Worm (Caenorhabditis elegans) whole organism, L2 larva: ENCODE measurements around the gene C14A11.2.

Source experiments
- C34F6.9 ChIP-seq: fragments of 150-350 bp; optimal IDR thresholded peaks from 2 replicates; lab custom pipeline; 2014; ENCODE audit warnings: missing biosample characterization, missing genetic modification characterization
- F13H6.1 ChIP-seq: sonication (generic microtip); optimal IDR thresholded peaks from 2 replicates; lab custom pipeline; 2016; ENCODE audit warnings: missing genetic modification characterization, missing compliant biosample characterization
- Y55F3AM.14 ChIP-seq: fragments of 200-800 bp; sonication (Bioruptor generic); optimal IDR thresholded peaks from 2 replicates; lab custom pipeline; 2018; ENCODE audit warnings: mild to moderate bottlenecking, missing genetic modification characterization, missing compliant biosample characterization
- alr-1 ChIP-seq: fragments of 150-350 bp; optimal IDR thresholded peaks from 2 replicates; lab custom pipeline; 2014; ENCODE audit warnings: missing biosample characterization, missing genetic modification characterization
- aly-2 ChIP-seq: fragments of 150-350 bp; optimal IDR thresholded peaks from 2 replicates; lab custom pipeline; 2014; ENCODE audit warnings: missing biosample characterization, missing genetic modification characterization
- blmp-1 ChIP-seq: sonication (generic microtip); optimal IDR thresholded peaks from 2 replicates; lab custom pipeline; 2017; ENCODE audit warnings: missing genetic modification characterization, mild to moderate bottlenecking, missing compliant biosample characterization, antibody characterized with exemption, moderate library complexity; ENCODE audit not compliant: insufficient read depth
- ceh-82 ChIP-seq: fragments of 150-350 bp; optimal IDR thresholded peaks from 2 replicates; lab custom pipeline; 2014; ENCODE audit warnings: missing biosample characterization, missing genetic modification characterization
- crh-2 ChIP-seq: sonication (generic microtip); optimal IDR thresholded peaks from 2 replicates; lab custom pipeline; 2017; ENCODE audit warnings: missing biosample characterization, missing genetic modification characterization
- dmd-4 ChIP-seq: sonication (generic microtip); optimal IDR thresholded peaks from 2 replicates; lab custom pipeline; 2017; ENCODE audit warnings: missing biosample characterization, missing genetic modification characterization
- egl-27 ChIP-seq: sonication (generic microtip); optimal IDR thresholded peaks from 3 replicates; lab custom pipeline; 2017; ENCODE audit warnings: missing biosample characterization, missing genetic modification reagents, missing genetic modification characterization
- elt-1 ChIP-seq: fragments of 150-350 bp; optimal IDR thresholded peaks from 2 replicates; lab custom pipeline; 2014; ENCODE audit warnings: missing biosample characterization, missing genetic modification characterization
- gmeb-1 ChIP-seq: fragments of 150-350 bp; optimal IDR thresholded peaks from 2 replicates; lab custom pipeline; 2014; ENCODE audit warnings: missing biosample characterization, missing genetic modification characterization
- lin-11 ChIP-seq: fragments of 150-350 bp; sonication (generic microtip); optimal IDR thresholded peaks from 2 replicates; lab custom pipeline; 2014; ENCODE audit warnings: missing biosample characterization, missing genetic modification characterization, inconsistent platforms, mixed read lengths
- lsy-2 ChIP-seq, 2 experiments: fragments of 150-350 bp in 1 of 2; sonication (generic microtip) in 1 of 2; optimal IDR thresholded peaks; 2 replicates each; lab custom pipeline; 2014 to 2017; ENCODE audit warnings: missing biosample characterization in 2 of 2, missing genetic modification characterization in 2 of 2
- mab-5 ChIP-seq: fragments of 150-350 bp; optimal IDR thresholded peaks from 2 replicates; lab custom pipeline; 2014; ENCODE audit warnings: missing biosample characterization, missing genetic modification characterization
- mbf-1 ChIP-seq: sonication (generic microtip); optimal IDR thresholded peaks from 2 replicates; lab custom pipeline; 2017; ENCODE audit warnings: missing biosample characterization, missing genetic modification characterization
- nhr-10 ChIP-seq: sonication (generic microtip); optimal IDR thresholded peaks from 2 replicates; lab custom pipeline; 2017; ENCODE audit warnings: missing biosample characterization, missing genetic modification characterization
- nhr-12 ChIP-seq: fragments of 150-350 bp; optimal IDR thresholded peaks from 2 replicates; lab custom pipeline; 2014; ENCODE audit warnings: missing biosample characterization, missing genetic modification characterization
- nhr-129 ChIP-seq: fragments of 150-350 bp; optimal IDR thresholded peaks from 2 replicates; lab custom pipeline; 2014; ENCODE audit warnings: missing biosample characterization, missing genetic modification characterization
- nhr-21 ChIP-seq: fragments of 150-350 bp; optimal IDR thresholded peaks from 2 replicates; lab custom pipeline; 2014; ENCODE audit warnings: missing biosample characterization, missing genetic modification characterization
- nhr-23 ChIP-seq: fragments of 150-350 bp; optimal IDR thresholded peaks from 2 replicates; lab custom pipeline; 2014; ENCODE audit warnings: missing biosample characterization, missing genetic modification reagents, missing genetic modification characterization
- nhr-237 ChIP-seq: fragments of 150-350 bp; optimal IDR thresholded peaks from 2 replicates; lab custom pipeline; 2014; ENCODE audit warnings: missing biosample characterization, missing genetic modification characterization
- nhr-25 ChIP-seq: fragments of 150-350 bp; sonication (generic microtip); optimal IDR thresholded peaks from 3 replicates; lab custom pipeline; 2014; ENCODE audit warnings: missing biosample characterization, missing genetic modification characterization
- nhr-6 ChIP-seq: fragments of 150-350 bp; optimal IDR thresholded peaks from 2 replicates; lab custom pipeline; 2014; ENCODE audit warnings: missing biosample characterization, missing genetic modification characterization
- sem-4 ChIP-seq: fragments of 150-350 bp; optimal IDR thresholded peaks from 2 replicates; lab custom pipeline; 2014; ENCODE audit warnings: missing biosample characterization, missing genetic modification reagents, missing genetic modification characterization
- skn-1 ChIP-seq: sonication (generic microtip); optimal IDR thresholded peaks from 2 replicates; lab custom pipeline; 2017; ENCODE audit warnings: missing biosample characterization, missing genetic modification characterization
- sma-3 ChIP-seq: sonication (generic microtip); optimal IDR thresholded peaks from 2 replicates; lab custom pipeline; 2016; ENCODE audit warnings: missing genetic modification reagents, missing genetic modification characterization, missing compliant biosample characterization
- sma-9 ChIP-seq, 2 experiments: fragments of 150-350 bp in 1 of 2; sonication (generic microtip) in 1 of 2; optimal IDR thresholded peaks; 2 replicates each; lab custom pipeline; 2014 to 2016; ENCODE audit warnings: missing genetic modification characterization in 2 of 2, mild to moderate bottlenecking in 1 of 2, missing biosample characterization in 1 of 2, missing compliant biosample characterization in 1 of 2, missing genetic modification reagents in 1 of 2, moderate library complexity in 1 of 2
- snpc-4 ChIP-seq: fragments of 150-350 bp; optimal IDR thresholded peaks from 2 replicates; lab custom pipeline; 2014; ENCODE audit warnings: missing biosample characterization, missing genetic modification characterization
- unc-55 ChIP-seq: fragments of 150-350 bp; sonication (generic microtip); optimal IDR thresholded peaks from 3 replicates; lab custom pipeline; 2014; ENCODE audit warnings: missing biosample characterization, missing genetic modification reagents, missing genetic modification characterization
- unc-62 ChIP-seq: fragments of 150-350 bp; optimal IDR thresholded peaks from 2 replicates; lab custom pipeline; 2014; ENCODE audit warnings: missing biosample characterization, missing genetic modification reagents, missing genetic modification characterization
- zag-1 ChIP-seq: fragments of 150-350 bp; optimal IDR thresholded peaks from 2 replicates; lab custom pipeline; 2014; ENCODE audit warnings: missing biosample characterization, missing genetic modification characterization
- ztf-1 ChIP-seq: fragments of 200-800 bp; sonication (Bioruptor generic); conservative IDR thresholded peaks from 2 replicates; pipeline ENCODE4 v1.3.6; 2022; ENCODE audit warnings: missing genetic modification characterization, missing compliant biosample characterization
- ztf-4 ChIP-seq: fragments of 150-350 bp; optimal IDR thresholded peaks from 2 replicates; lab custom pipeline; 2014; ENCODE audit warnings: missing biosample characterization, missing genetic modification characterization

C14A11.2 gene

DNA sequence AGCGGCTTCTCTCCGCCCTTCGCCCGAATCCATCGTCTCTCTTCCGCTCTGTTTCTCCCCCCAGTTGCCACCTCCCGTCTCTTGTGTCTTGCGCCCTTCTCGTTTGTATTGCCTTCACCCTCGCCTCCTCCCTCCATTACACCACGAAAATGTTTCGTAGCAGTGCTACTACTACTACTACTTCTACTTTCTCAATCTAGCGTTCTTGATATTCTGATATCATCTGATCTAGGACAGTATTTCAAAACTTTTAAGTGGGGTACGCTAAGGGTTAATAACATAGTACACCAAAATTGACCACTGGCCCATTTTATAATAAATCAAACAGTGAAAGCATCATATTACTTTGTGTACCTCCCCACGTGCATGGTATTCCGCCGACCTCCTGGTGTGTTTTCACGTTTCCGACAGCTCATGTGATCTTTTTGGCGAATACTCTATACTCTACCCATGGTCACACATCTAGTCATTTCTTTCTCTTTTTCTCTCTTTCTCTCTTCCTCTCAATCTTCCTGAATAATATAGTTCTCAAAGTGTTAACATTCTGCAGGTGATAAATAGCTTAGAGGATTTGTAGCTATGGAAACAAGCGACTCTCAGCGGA is at the start of gene C14A11.2:
Gene C14A11.2, plus strand, starts transcription at position 551 of the 604 bp plus-strand sequence.
- TF ChIP-seq C34F6.9 (tag; lab: Kevin White, UChicago) (peak; percentile 56), Y55F3AM.14 (no peak), nhr-21 (tag; lab: Kevin White, UChicago) (no peak), mbf-1 (tag; lab: Kevin White, UChicago) (no peak), crh-2 (tag; lab: Kevin White, UChicago) (no peak), nhr-129 (tag; lab: Kevin White, UChicago) (peak; percentile 93), F13H6.1 (no peak), nhr-10 (tag; lab: Kevin White, UChicago) (no peak), blmp-1 (no peak), ztf-4 (no peak), sem-4 (tag; lab: Kevin White, UChicago) (no peak), nhr-25 (tag; lab: Kevin White, UChicago) (peak; percentile 42), alr-1 (no peak), elt-1 (no peak), sma-3 (GFP tag; lab: Kevin White, UChicago) (no peak), zag-1 (no peak), lsy-2 (tag; optimal IDR thresholded peaks at IDR 0.05; lab: Kevin White, UChicago) (peak in 1 of 2 experiments; percentile 11), nhr-237 (no peak), unc-62 (no peak), sma-9 (GFP tag; optimal IDR thresholded peaks at IDR 0.05; lab: Kevin White, UChicago) (peak; percentile 13), sma-9 (tag; optimal IDR thresholded peaks at IDR 0.05; lab: Kevin White, UChicago) (no peak), dmd-4 (tag; lab: Kevin White, UChicago) (no peak), ztf-1 (GFP tag; lab: Robert Waterston, UW) (no peak), aly-2 (tag; lab: Kevin White, UChicago) (no peak), nhr-12 (tag; lab: Kevin White, UChicago) (no peak)

DNA sequence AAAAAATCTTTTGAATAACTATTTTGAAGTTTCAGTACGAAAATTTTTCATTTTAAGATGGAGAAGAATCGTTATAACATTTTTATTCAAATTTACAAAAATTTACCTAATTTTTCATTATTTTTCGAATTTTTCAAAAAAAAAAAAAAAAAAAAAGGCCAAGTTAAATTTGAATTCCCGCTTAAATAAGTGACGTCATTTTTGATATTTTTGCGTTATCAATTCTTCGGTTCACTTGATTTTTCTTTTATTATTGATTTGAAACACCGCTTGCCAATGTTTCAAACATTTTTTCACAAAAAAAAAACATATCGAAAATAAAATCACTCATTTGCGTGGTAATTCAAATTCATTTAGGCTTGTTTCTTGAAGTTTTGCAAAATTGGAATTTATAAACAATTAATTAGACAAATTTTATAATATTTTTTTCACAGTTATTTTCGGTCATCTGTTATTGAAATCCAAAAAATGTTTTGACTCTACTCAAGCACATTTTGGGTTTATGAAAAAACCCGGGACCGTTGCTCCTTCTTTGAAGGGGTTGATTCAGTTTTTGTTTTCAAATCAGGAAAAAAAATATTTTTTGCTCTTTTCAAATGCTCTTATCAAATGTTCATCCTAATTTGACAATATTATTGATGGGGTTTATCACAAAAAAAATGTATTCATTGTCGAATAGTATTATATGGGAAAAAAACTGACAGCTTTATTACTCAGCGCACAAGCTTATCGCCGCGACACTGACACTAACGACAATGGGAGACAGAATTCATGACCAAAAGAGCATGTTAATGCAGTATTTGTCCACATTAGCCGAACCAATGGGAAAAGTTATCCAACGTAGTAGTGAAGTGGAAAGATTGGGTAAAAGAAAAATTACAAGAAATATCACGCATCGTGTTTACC is 48.6 kb upstream of the C14A11.2 start:
- no peak for TF ChIP-seq elt-1
- no peak for TF ChIP-seq mbf-1 (tag; lab: Kevin White, UChicago)
- TF ChIP-seq mab-5 (tag; lab: Kevin White, UChicago), result no peak
- TF ChIP-seq aly-2 (tag; lab: Kevin White, UChicago), result no peak
- no peak for TF ChIP-seq F13H6.1
- no peak for TF ChIP-seq egl-27 (tag; lab: Kevin White, UChicago)
- no peak for TF ChIP-seq lin-11
- no peak for TF ChIP-seq gmeb-1 (tag; lab: Kevin White, UChicago)
- no peak for TF ChIP-seq nhr-21 (tag; lab: Kevin White, UChicago)

DNA sequence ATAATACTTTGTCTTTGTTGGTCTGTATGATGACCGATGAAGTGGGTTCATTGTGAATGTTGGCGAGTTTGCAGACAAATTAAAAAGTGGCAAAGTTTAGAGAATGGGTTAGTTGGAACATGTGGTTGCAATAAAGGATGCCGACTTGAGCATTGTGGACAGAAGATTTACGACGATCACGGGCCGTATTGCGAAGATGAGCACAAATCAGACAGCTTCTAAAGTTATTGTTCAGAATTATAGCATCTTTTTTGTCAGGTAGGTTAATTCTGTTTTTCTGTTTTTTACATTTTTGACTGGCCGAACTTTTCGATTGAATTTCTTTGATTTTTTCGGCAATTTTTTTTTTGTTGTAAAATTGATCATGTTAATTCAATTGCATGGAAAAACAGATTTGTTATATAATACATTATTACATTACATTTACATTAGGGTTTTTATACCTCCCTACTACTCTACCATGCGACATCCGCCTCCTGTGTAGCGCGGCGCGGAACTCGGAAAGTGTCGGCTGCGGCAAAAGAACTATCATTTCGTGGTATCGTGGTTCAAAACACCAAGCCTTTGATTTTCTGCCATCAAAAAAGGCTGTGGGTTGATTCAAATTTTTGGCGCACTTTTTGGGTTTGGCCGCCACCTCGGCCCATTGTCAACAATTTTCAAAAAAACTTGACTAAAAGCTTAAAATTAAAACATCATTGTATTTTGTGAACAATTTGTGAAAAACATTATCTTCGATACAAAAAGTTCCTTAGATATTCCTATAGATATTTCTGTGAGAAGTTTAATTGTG is 39.2 kb upstream of the C14A11.2 start, which contains the start of gene unc-2:
Gene unc-2, minus strand, starts transcription at position 51 of the 793 bp plus-strand sequence.
- TF ChIP-seq unc-62 (no peak), sma-9 (GFP tag; optimal IDR thresholded peaks at IDR 0.05; lab: Kevin White, UChicago) (no peak), sma-9 (tag; optimal IDR thresholded peaks at IDR 0.05; lab: Kevin White, UChicago) (no peak), nhr-6 (tag; lab: Kevin White, UChicago) (no peak), ztf-1 (GFP tag; lab: Robert Waterston, UW) (no peak), snpc-4 (peak; percentile 21), elt-1 (no peak)

DNA sequence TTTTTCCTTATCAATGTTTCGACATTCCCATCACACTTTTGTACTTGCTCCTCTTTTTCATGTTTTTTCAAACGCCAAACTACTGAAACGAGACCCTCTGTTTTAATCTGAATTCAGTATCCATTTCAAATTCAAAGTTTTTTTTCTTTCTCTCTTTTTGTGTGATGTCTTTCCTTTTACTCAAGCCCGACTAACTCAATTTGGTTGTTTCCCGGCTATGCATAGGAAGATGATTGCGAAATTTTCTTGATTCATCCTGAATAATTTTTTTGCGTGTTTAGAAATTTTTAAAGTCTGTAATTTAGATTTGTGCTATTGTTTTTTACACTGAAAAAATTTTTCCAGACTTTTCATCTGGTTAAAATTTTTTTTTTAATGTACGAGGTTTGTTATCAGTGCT is 38.6 kb upstream of the C14A11.2 start:
- TF ChIP-seq unc-55 (GFP tag; lab: Kevin White, UChicago) (peak; percentile 10), C34F6.9 (tag; lab: Kevin White, UChicago) (peak; percentile 17), nhr-23 (tag; lab: Kevin White, UChicago) (no peak), skn-1 (tag; lab: Kevin White, UChicago) (no peak), ceh-82 (no peak)
